Fruit fly (Drosophila melanogaster) whole organism, embryonic: ENCODE data around the gene CG13126.

Experiments
- Aef1 ChIP-seq: fragments of 200-800 bp; sonication (Bioruptor generic); IDR thresholded peaks from 3 replicates; pipeline ENCODE4 v1.3.6; 2022; ENCODE audit warnings: missing biosample characterization, missing genetic modification characterization
- B-H2 ChIP-seq: fragments of 200-800 bp; sonication (Bioruptor generic); optimal IDR thresholded peaks from 2 replicates; lab custom pipeline; 2018; ENCODE audit warnings: missing biosample characterization, mild to moderate bottlenecking, missing genetic modification characterization
- CG11247 ChIP-seq: fragments of 200-800 bp; sonication (Bioruptor generic); IDR thresholded peaks from 2 replicates; pipeline ENCODE4 v1.3.6; 2022; ENCODE audit warnings: missing biosample characterization, missing genetic modification characterization
- CG11560 ChIP-seq: fragments of 200-800 bp; sonication (Bioruptor generic); IDR thresholded peaks from 3 replicates; pipeline ENCODE4 v1.3.6; 2022; ENCODE audit warnings: missing biosample characterization, missing genetic modification characterization
- CG12236 ChIP-seq: fragments of 200-800 bp; sonication (Bioruptor generic); optimal IDR thresholded peaks from 2 replicates; lab custom pipeline; 2016; ENCODE audit warnings: missing biosample characterization, missing genetic modification characterization
- CG1233 ChIP-seq: fragments of 200-800 bp; sonication (Bioruptor generic); optimal IDR thresholded peaks from 4 replicates; lab custom pipeline; 2018; ENCODE audit warnings: missing biosample characterization, mild to moderate bottlenecking, missing genetic modification characterization
- CG15011 ChIP-seq: fragments of 200-800 bp; sonication (Bioruptor generic); optimal IDR thresholded peaks from 3 replicates; lab custom pipeline; 2018; ENCODE audit warnings: missing biosample characterization, mild to moderate bottlenecking, missing genetic modification characterization
- CG1529 ChIP-seq: fragments of 200-800 bp; sonication (Bioruptor generic); optimal IDR thresholded peaks from 3 replicates; lab custom pipeline; 2018; ENCODE audit warnings: missing biosample characterization, missing genetic modification characterization
- CG15514 ChIP-seq: fragments of 200-800 bp; sonication (Bioruptor generic); optimal IDR thresholded peaks from 3 replicates; lab custom pipeline; 2017; ENCODE audit warnings: missing biosample characterization, missing genetic modification characterization, mild to moderate bottlenecking, moderate library complexity, missing genetic modification reagents
- CG1603 ChIP-seq: fragments of 200-800 bp; sonication (Bioruptor generic); optimal IDR thresholded peaks from 2 replicates; lab custom pipeline; 2019; ENCODE audit warnings: missing biosample characterization, mild to moderate bottlenecking, missing genetic modification characterization, moderate library complexity
- CG16813 ChIP-seq: fragments of 200-800 bp; sonication (Bioruptor generic); IDR thresholded peaks from 3 replicates; pipeline ENCODE4 v1.3.6; 2022; ENCODE audit warnings: missing biosample characterization, missing genetic modification characterization; ENCODE audit not compliant: partially characterized antibody
- CG17568 ChIP-seq: fragments of 200-800 bp; sonication (Bioruptor generic); optimal IDR thresholded peaks from 2 replicates; lab custom pipeline; 2018; ENCODE audit warnings: missing biosample characterization, mild to moderate bottlenecking, missing genetic modification characterization, moderate library complexity
- CG17612 ChIP-seq: fragments of 200-800 bp; sonication (Bioruptor generic); IDR thresholded peaks from 2 replicates; pipeline ENCODE4 v1.3.6; 2022; ENCODE audit warnings: missing biosample characterization, missing genetic modification characterization
- CG1792 ChIP-seq: fragments of 200-800 bp; sonication (Bioruptor generic); optimal IDR thresholded peaks from 2 replicates; lab custom pipeline; 2016; ENCODE audit warnings: missing biosample characterization, missing genetic modification characterization
- CG18011 ChIP-seq: fragments of 200-800 bp; sonication (Bioruptor generic); optimal IDR thresholded peaks from 2 replicates; lab custom pipeline; 2017; ENCODE audit warnings: missing biosample characterization, missing genetic modification characterization, mild to moderate bottlenecking, moderate library complexity, missing genotype
- CG18764 ChIP-seq: fragments of 200-800 bp; sonication (Bioruptor generic); optimal IDR thresholded peaks from 3 replicates; lab custom pipeline; 2016; ENCODE audit warnings: missing biosample characterization, missing genetic modification characterization
- CG30020 ChIP-seq: fragments of 200-800 bp; optimal IDR thresholded peaks from 2 replicates; lab custom pipeline; 2019; ENCODE audit warnings: missing biosample characterization, mild to moderate bottlenecking, missing genetic modification characterization, moderate library complexity
- CG30431 ChIP-seq: fragments of 200-800 bp; sonication (Bioruptor generic); optimal IDR thresholded peaks from 2 replicates; lab custom pipeline; 2017; ENCODE audit warnings: missing biosample characterization, missing genetic modification characterization
- CG6175 ChIP-seq: fragments of 200-800 bp; sonication (Bioruptor generic); IDR thresholded peaks from 3 replicates; pipeline ENCODE4 v1.3.6; 2022; ENCODE audit warnings: missing biosample characterization, missing genetic modification characterization
- CG6254 ChIP-seq: fragments of 200-800 bp; sonication (Bioruptor generic); optimal IDR thresholded peaks from 3 replicates; lab custom pipeline; 2017; ENCODE audit warnings: mild to moderate bottlenecking, missing biosample characterization, missing genetic modification reagents, missing genetic modification characterization
- CG6683 ChIP-seq: fragments of 200-800 bp; sonication (Bioruptor generic); optimal IDR thresholded peaks from 2 replicates; lab custom pipeline; 2017; ENCODE audit warnings: missing biosample characterization, mild to moderate bottlenecking, missing genetic modification characterization, missing genetic modification reagents
- CkIIα-i1 ChIP-seq: fragments of 200-800 bp; sonication (Bioruptor generic); IDR thresholded peaks from 2 replicates; pipeline ENCODE4 v1.3.6; 2022; ENCODE audit warnings: missing biosample characterization, missing genetic modification characterization
- Ets65A ChIP-seq: fragments of 200-800 bp; sonication (Bioruptor generic); peaks from one replicate; lab custom pipeline; 2016; ENCODE audit warnings: missing biosample characterization, missing genetic modification characterization
- Fer1 ChIP-seq: fragments of 200-800 bp; sonication (Bioruptor generic); optimal IDR thresholded peaks from 2 replicates; lab custom pipeline; 2017; ENCODE audit warnings: missing biosample characterization, mild to moderate bottlenecking, missing genetic modification characterization
- Fer3 ChIP-seq: fragments of 200-800 bp; sonication (Bioruptor generic); optimal IDR thresholded peaks from 2 replicates; lab custom pipeline; 2018; ENCODE audit warnings: missing biosample characterization, mild to moderate bottlenecking, missing genetic modification characterization, moderate library complexity
- HLHmδ ChIP-seq: fragments of 200-800 bp; sonication (Bioruptor generic); optimal IDR thresholded peaks from 2 replicates; lab custom pipeline; 2018; ENCODE audit warnings: missing biosample characterization, mild to moderate bottlenecking, missing genetic modification characterization, moderate library complexity
- HmgD ChIP-seq: fragments of 200-800 bp; sonication (Bioruptor generic); optimal IDR thresholded peaks from 3 replicates; lab custom pipeline; 2016; ENCODE audit warnings: missing biosample characterization, missing genetic modification characterization
- MBD-R2 ChIP-seq: fragments of 200-800 bp; sonication (Bioruptor generic); IDR thresholded peaks from 2 replicates; pipeline ENCODE4 v1.3.6; 2022; ENCODE audit warnings: missing biosample characterization, missing genetic modification characterization
- Nf-YC ChIP-seq: fragments of 200-800 bp; optimal IDR thresholded peaks from 3 replicates; lab custom pipeline; 2019; ENCODE audit warnings: missing biosample characterization, mild to moderate bottlenecking, missing genetic modification characterization, moderate library complexity
- Sry-β ChIP-seq: fragments of 200-800 bp; sonication (Bioruptor generic); optimal IDR thresholded peaks from 2 replicates; lab custom pipeline; 2018; ENCODE audit warnings: missing biosample characterization, mild to moderate bottlenecking, missing genetic modification characterization, moderate library complexity
- YL-1 ChIP-seq: fragments of 200-800 bp; sonication (Bioruptor generic); optimal IDR thresholded peaks from 3 replicates; lab custom pipeline; 2017; ENCODE audit warnings: missing biosample characterization, mild to moderate bottlenecking, missing genetic modification characterization
- al ChIP-seq: fragments of 200-800 bp; sonication (Bioruptor generic); IDR thresholded peaks from 2 replicates; pipeline ENCODE4 v1.3.6; 2022; ENCODE audit warnings: missing biosample characterization, missing genetic modification characterization
- ase ChIP-seq: fragments of 200-800 bp; sonication (Bioruptor generic); IDR thresholded peaks from 3 replicates; pipeline ENCODE4 v1.3.6; 2022; ENCODE audit warnings: missing biosample characterization, missing genetic modification characterization
- bab2 ChIP-seq: fragments of 200-800 bp; sonication (Bioruptor generic); optimal IDR thresholded peaks from 2 replicates; lab custom pipeline; 2016; ENCODE audit warnings: missing biosample characterization, missing genetic modification characterization
- bcd ChIP-seq: fragments of 200-800 bp; sonication (Bioruptor generic); optimal IDR thresholded peaks from 2 replicates; lab custom pipeline; 2017; ENCODE audit warnings: missing biosample characterization, mild to moderate bottlenecking, missing genetic modification characterization
- bsh ChIP-seq, 2 experiments: fragments of 200-800 bp; sonication (Bioruptor generic); optimal IDR thresholded peaks; 2 replicates each; lab custom pipeline; 2017 to 2018; ENCODE audit warnings: mild to moderate bottlenecking in 2 of 2, missing biosample characterization in 2 of 2, missing genetic modification characterization in 2 of 2, moderate library complexity in 1 of 2
- cas ChIP-seq: fragments of 200-800 bp; sonication (Bioruptor generic); IDR thresholded peaks from 2 replicates; pipeline ENCODE4 v1.3.6; 2022; ENCODE audit warnings: missing biosample characterization, missing genetic modification characterization
- corto ChIP-seq: fragments of 200-800 bp; sonication (Bioruptor generic); optimal IDR thresholded peaks from 2 replicates; lab custom pipeline; 2016; ENCODE audit warnings: missing biosample characterization, mild to moderate bottlenecking, missing genetic modification characterization, moderate library complexity
- disco-r ChIP-seq: fragments of 200-800 bp; sonication (Bioruptor generic); optimal IDR thresholded peaks from 2 replicates; lab custom pipeline; 2016; ENCODE audit warnings: missing biosample characterization, missing genetic modification characterization
- fru ChIP-seq: fragments of >200 bp; optimal IDR thresholded peaks from 2 replicates; lab custom pipeline; 2017
- gt ChIP-seq: fragments of 200-800 bp; sonication (Bioruptor generic); IDR thresholded peaks from 2 replicates; pipeline ENCODE4 v1.3.6; 2022; ENCODE audit warnings: missing biosample characterization, missing genetic modification characterization
- klu ChIP-seq: fragments of 200-800 bp; sonication (Bioruptor generic); IDR thresholded peaks from 2 replicates; pipeline ENCODE4 v1.3.6; 2022; ENCODE audit warnings: missing biosample characterization, missing genetic modification characterization
- lmd ChIP-seq: fragments of 200-800 bp; sonication (Bioruptor generic); IDR thresholded peaks from 2 replicates; pipeline ENCODE4 v1.3.6; 2022; ENCODE audit warnings: missing biosample characterization, missing genetic modification characterization
- luna ChIP-seq: fragments of 200-800 bp; sonication (Bioruptor generic); optimal IDR thresholded peaks from 2 replicates; lab custom pipeline; 2016; ENCODE audit warnings: missing biosample characterization, missing genetic modification characterization
- org-1 ChIP-seq: fragments of 200-800 bp; sonication (Bioruptor generic); optimal IDR thresholded peaks from 2 replicates; lab custom pipeline; 2017; ENCODE audit warnings: missing biosample characterization, missing genetic modification characterization
- pfk ChIP-seq: fragments of 200-800 bp; sonication (Bioruptor generic); optimal IDR thresholded peaks from 2 replicates; lab custom pipeline; 2018; ENCODE audit warnings: missing biosample characterization, mild to moderate bottlenecking, missing genetic modification characterization, moderate library complexity
- slbo ChIP-seq: fragments of 200-800 bp; sonication (Bioruptor generic); IDR thresholded peaks from 2 replicates; pipeline ENCODE4 v1.3.6; 2022; ENCODE audit warnings: missing biosample characterization, missing genetic modification characterization
- slp2 ChIP-seq: fragments of 200-800 bp; sonication (Bioruptor generic); optimal IDR thresholded peaks from 2 replicates; lab custom pipeline; 2016; ENCODE audit warnings: missing biosample characterization, missing genetic modification characterization
- usp ChIP-seq: fragments of >200 bp; optimal IDR thresholded peaks from 2 replicates; lab custom pipeline; 2017; ENCODE audit warnings: missing biosample characterization, missing genetic modification characterization

The CG13126 gene

dm6 chr2L:9918020-9918959 lies 35.7 kb downstream of the CG13126 start, which contains the start of the genes CG5885 and CG4598 (continued):
- TF ChIP-seq CG18764 (peak; percentile 71), cas (GFP tag; lab: Robert Waterston, UW) (no peak), CG1792 (GFP tag; lab: Kevin White, UChicago) (no peak), Nf-YC (peak; percentile 67), corto (GFP tag; lab: Kevin White, UChicago) (no peak), Aef1 (GFP tag; lab: Robert Waterston, UW) (peak; percentile 43; the same call in 2 of the 3 replicates), CG15514 (GFP tag; lab: Kevin White, UChicago) (peak; percentile 64), CG6175 (GFP tag; lab: Robert Waterston, UW) (no peak), YL-1 (GFP tag; lab: Kevin White, UChicago) (peak; percentile 89), Fer3 (tag; lab: Kevin White, UChicago) (peak; percentile 59), MBD-R2 (GFP tag; lab: Robert Waterston, UW) (peak; percentile 66), CG18011 (GFP tag; lab: Kevin White, UChicago) (peak; percentile 11), usp (GFP tag; lab: Kevin White, UChicago) (no peak), slbo (GFP tag; lab: Robert Waterston, UW) (peak; percentile 84), CG1233 (peak; percentile 0), pfk (GFP tag; lab: Kevin White, UChicago) (no peak), gt (GFP tag; lab: Robert Waterston, UW) (no peak), CG30431 (GFP tag; lab: Kevin White, UChicago) (peak; percentile 15), fru (lab: Kevin White, UChicago) (no peak), Sry-β (GFP tag; lab: Kevin White, UChicago) (no peak), CG15011 (GFP tag; lab: Kevin White, UChicago) (peak; percentile 18), bsh (GFP tag; optimal IDR thresholded peaks at IDR 0.05; lab: Kevin White, UChicago) (peak; percentile 66 to 74), CG1529 (GFP tag; lab: Kevin White, UChicago) (peak; percentile 49), al (GFP tag; lab: Robert Waterston, UW) (peak; percentile 53), CG17568 (GFP tag; lab: Kevin White, UChicago) (no peak), Fer1 (GFP tag; lab: Kevin White, UChicago) (peak; percentile 48), ase (GFP tag; lab: Robert Waterston, UW) (peak; percentile 44; the same call in 1 of the 3 replicates), HLHmδ (GFP tag; lab: Kevin White, UChicago) (no peak), HmgD (GFP tag; lab: Kevin White, UChicago) (no peak), CG6683 (no peak), CkIIα-i1 (no peak), bab2 (GFP tag; lab: Kevin White, UChicago) (peak; percentile 37), B-H2 (peak; percentile 50), CG11560 (tag; lab: Robert Waterston, UW) (peak; percentile 41; the same call in 1 of the 3 replicates), luna (GFP tag; lab: Kevin White, UChicago) (no peak), CG1603 (peak; percentile 78), CG6254 (no peak), org-1 (GFP tag; lab: Kevin White, UChicago) (no peak), lmd (GFP tag; lab: Robert Waterston, UW) (peak; percentile 60; the same call in 1 of the 2 replicates), bcd (GFP tag; lab: Kevin White, UChicago) (peak; percentile 37), CG30020 (tag; lab: Kevin White, UChicago) (peak; percentile 54), CG11247 (no peak; the same call in 1 of the 2 replicates), klu (GFP tag; lab: Robert Waterston, UW) (no peak; the same call in 1 of the 2 replicates), slp2 (GFP tag; lab: Kevin White, UChicago) (no peak), Ets65A (peak; percentile 87), CG12236 (GFP tag; lab: Kevin White, UChicago) (no peak), CG17612 (GFP tag; lab: Robert Waterston, UW) (no peak), CG16813 (GFP tag; lab: Robert Waterston, UW) (peak; percentile 83), disco-r (GFP tag; lab: Kevin White, UChicago) (no peak)
